Fruit fly (Drosophila melanogaster): Measurements from ENCODE around the gene Tbh.

The Tbh gene

dm6 chrX:7970396-7970795, 25.1 kb upstream of the Tbh start (continued):
- peak; percentile 10 for TF ChIP-seq Asciz (GFP tag; optimal IDR thresholded peaks at IDR 0.05)
- TF ChIP-seq CG6175 (GFP tag; IDR thresholded peaks at IDR 0.05), result 0 out of 3 replicates have a peak, but pooled peaks have one; percentile 26
- TF ChIP-seq H15 (GFP tag; IDR thresholded peaks at IDR 0.05), result no peak
- TF ChIP-seq CG11085 (GFP tag; IDR thresholded peaks at IDR 0.05), result no peak
- TF ChIP-seq CG18619 (GFP tag; optimal IDR thresholded peaks at IDR 0.05), result peak; percentile 44
- TF ChIP-seq CG13424 (tag; optimal IDR thresholded peaks at IDR 0.05), result peak; percentile 70
- TF ChIP-seq grau (tag; optimal IDR thresholded peaks at IDR 0.05), result peak; percentile 65
- TF ChIP-seq ERR (GFP tag; optimal IDR thresholded peaks at IDR 0.05), result no peak
- peak; percentile 36 for TF ChIP-seq ind (GFP tag; optimal IDR thresholded peaks at IDR 0.05)
- TF ChIP-seq Mad (GFP tag; optimal IDR thresholded peaks at IDR 0.05), result peak; percentile 33
- TF ChIP-seq D19A (tag; optimal IDR thresholded peaks at IDR 0.05), result peak; percentile 46
- peak; percentile 29 for TF ChIP-seq CG15514 (GFP tag; optimal IDR thresholded peaks at IDR 0.05)
- TF ChIP-seq nerfin-1 (tag; optimal IDR thresholded peaks at IDR 0.05), result peak; percentile 23
- peak; percentile 65 for TF ChIP-seq CG2120 (GFP tag; optimal IDR thresholded peaks at IDR 0.05)
- TF ChIP-seq CG11456 (GFP tag; IDR thresholded peaks at IDR 0.05), result no peak
- TF ChIP-seq CG14860 (GFP tag; IDR thresholded peaks at IDR 0.05; ENCODE audit: partially characterized antibody), result 0 out of 3 replicates have a peak, but pooled peaks have one; percentile 50
- TF ChIP-seq seq (GFP tag; IDR thresholded peaks at IDR 0.05), result 0 out of 2 replicates have a peak, but pooled peaks have one; percentile 12
- TF ChIP-seq CG15011 (GFP tag; optimal IDR thresholded peaks at IDR 0.05), result peak; percentile 45
- peak; percentile 56 for TF ChIP-seq CoRest (tag; optimal IDR thresholded peaks at IDR 0.05)
- peak; percentile 28 for TF ChIP-seq trem (tag; optimal IDR thresholded peaks at IDR 0.05)
- TF ChIP-seq CG10979 (tag; optimal IDR thresholded peaks at IDR 0.05), result peak; percentile 49
- TF ChIP-seq CG1603 (tag; optimal IDR thresholded peaks at IDR 0.05), result peak; percentile 39
- TF ChIP-seq Dip2 (GFP tag; IDR thresholded peaks at IDR 0.05), result no peak
- TF ChIP-seq CG4282 (GFP tag; optimal IDR thresholded peaks at IDR 0.05), result no peak
- TF ChIP-seq nmo (GFP tag; optimal IDR thresholded peaks at IDR 0.05), result peak; percentile 48
- TF ChIP-seq Hmr (GFP tag; optimal IDR thresholded peaks at IDR 0.05), result peak; percentile 67
- peak; percentile 38; the same call in 1 of the 2 replicates for TF ChIP-seq sisA (GFP tag; IDR thresholded peaks at IDR 0.05)
- TF ChIP-seq cg (GFP tag; optimal IDR thresholded peaks at IDR 0.05), result no peak
- TF ChIP-seq CG13894 (tag; optimal IDR thresholded peaks at IDR 0.05), result peak; percentile 73
- TF ChIP-seq H2.0 (GFP tag; IDR thresholded peaks at IDR 0.05), result 0 out of 2 replicates have a peak, but pooled peaks have one; percentile 5
- TF ChIP-seq toy (GFP tag; IDR thresholded peaks at IDR 0.05), result no peak
- TF ChIP-seq CG10543 (GFP tag; optimal IDR thresholded peaks at IDR 0.05), result peak; percentile 33
- peak; percentile 27 for TF ChIP-seq CG12104 (GFP tag; optimal IDR thresholded peaks at IDR 0.05)
- TF ChIP-seq gcm (GFP tag; optimal IDR thresholded peaks at IDR 0.05), result peak; percentile 26
- peak; percentile 73 for TF ChIP-seq CG2678 (tag; optimal IDR thresholded peaks at IDR 0.05)
- TF ChIP-seq CG12659 (GFP tag; optimal IDR thresholded peaks at IDR 0.05), result peak; percentile 58
- TF ChIP-seq sima (GFP tag; optimal IDR thresholded peaks at IDR 0.05), result no peak
- TF ChIP-seq CG14014 (GFP tag; IDR thresholded peaks at IDR 0.05), result 0 out of 2 replicates have a peak, but pooled peaks have one; percentile 25
- peak; percentile 31; the same call in 1 of the 2 replicates for TF ChIP-seq Bgb (GFP tag; IDR thresholded peaks at IDR 0.05; ENCODE audit: partially characterized antibody)
- TF ChIP-seq dati (GFP tag; IDR thresholded peaks at IDR 0.05), result no peak
- no peak for TF ChIP-seq ham (GFP tag; IDR thresholded peaks at IDR 0.05)
- TF ChIP-seq emc (GFP tag; optimal IDR thresholded peaks at IDR 0.05), result peak; percentile 6
- no peak for TF ChIP-seq Eip74EF (GFP tag; optimal IDR thresholded peaks at IDR 0.05)
- TF ChIP-seq Optix (GFP tag; IDR thresholded peaks at IDR 0.05), result no peak
- no peak for TF ChIP-seq gsb (GFP tag; IDR thresholded peaks at IDR 0.05)
- peak; percentile 14 for TF ChIP-seq gsb-n (tag; optimal IDR thresholded peaks at IDR 0.05)
- peak; percentile 44 for TF ChIP-seq Xbp1 (GFP tag; optimal IDR thresholded peaks at IDR 0.05)
- peak; percentile 32 for TF ChIP-seq Hand (GFP tag; optimal IDR thresholded peaks at IDR 0.05)
- no peak for TF ChIP-seq rib (GFP tag; IDR thresholded peaks at IDR 0.05)
- TF ChIP-seq CG3065 (GFP tag; optimal IDR thresholded peaks at IDR 0.05), result no peak

All from whole organism, embryonic.